Worm (Caenorhabditis elegans) whole organism, late embryonic: ENCODE results near the gene Y67H2A.10.

Experiments
- Y22D7AL.16 ChIP-seq: sonication (generic microtip); optimal IDR thresholded peaks from 2 replicates; lab custom pipeline; 2016; ENCODE audit warnings: missing genetic modification characterization, missing compliant biosample characterization
- ama-1 ChIP-seq: fragments of 150-350 bp; optimal IDR thresholded peaks from 2 replicates; lab custom pipeline; 2014
- dmd-4 ChIP-seq: sonication (generic microtip); optimal IDR thresholded peaks from 2 replicates; lab custom pipeline; 2016; ENCODE audit warnings: borderline replicate concordance, missing genetic modification characterization, missing compliant biosample characterization
- fkh-10 ChIP-seq: fragments of 150-350 bp; optimal IDR thresholded peaks from 2 replicates; lab custom pipeline; 2014; ENCODE audit warnings: missing biosample characterization, missing genetic modification reagents, missing genetic modification characterization
- fkh-6 ChIP-seq: sonication (generic microtip); optimal IDR thresholded peaks from 2 replicates; lab custom pipeline; 2016; ENCODE audit warnings: missing genetic modification characterization, missing compliant biosample characterization
- rnt-1 ChIP-seq: sonication (generic microtip); optimal IDR thresholded peaks from 2 replicates; lab custom pipeline; 2016; ENCODE audit warnings: missing genetic modification characterization, missing compliant biosample characterization
- syd-9 ChIP-seq: sonication (generic microtip); optimal IDR thresholded peaks from 2 replicates; lab custom pipeline; 2016; ENCODE audit warnings: mild to moderate bottlenecking, missing genetic modification characterization, moderate library complexity, missing compliant biosample characterization
- tbx-2 ChIP-seq: sonication (generic microtip); optimal IDR thresholded peaks from 2 replicates; lab custom pipeline; 2016; ENCODE audit warnings: missing genetic modification characterization, missing compliant biosample characterization

DNA sequence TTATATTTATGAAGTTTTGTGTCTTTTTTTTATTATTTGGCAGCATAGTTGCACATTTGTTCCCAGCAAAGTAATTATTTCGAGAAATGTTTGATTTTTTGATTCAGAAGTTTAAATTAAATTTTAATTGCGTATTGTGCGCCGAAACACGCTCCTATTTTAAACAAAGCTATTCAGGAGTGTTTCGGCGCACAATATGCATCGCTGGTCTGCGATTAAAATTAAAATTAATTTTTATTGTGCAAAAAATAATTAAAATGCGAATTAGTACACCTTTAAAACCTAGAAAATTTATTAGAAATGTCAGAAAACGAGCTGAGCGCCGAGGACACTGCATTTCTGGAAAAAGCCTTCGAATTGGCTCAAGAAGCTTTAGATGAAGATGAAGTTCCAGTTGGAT lies 45.9 kb downstream of the Y67H2A.10 start, which contains the start of gene JC8.4:
- TF ChIP-seq rnt-1 (tag; lab: Kevin White, UChicago) (no peak), dmd-4 (tag; lab: Kevin White, UChicago) (no peak), ama-1 (lab: Kevin White, UChicago) (no peak), fkh-6 (tag; lab: Kevin White, UChicago) (no peak), tbx-2 (tag; lab: Kevin White, UChicago) (no peak), syd-9 (tag; lab: Kevin White, UChicago) (no peak), Y22D7AL.16 (tag; lab: Kevin White, UChicago) (no peak), fkh-10 (no peak)
